Fruit fly (Drosophila melanogaster): ENCODE measurements around the gene santa-maria.

santa-maria gene

DNA sequence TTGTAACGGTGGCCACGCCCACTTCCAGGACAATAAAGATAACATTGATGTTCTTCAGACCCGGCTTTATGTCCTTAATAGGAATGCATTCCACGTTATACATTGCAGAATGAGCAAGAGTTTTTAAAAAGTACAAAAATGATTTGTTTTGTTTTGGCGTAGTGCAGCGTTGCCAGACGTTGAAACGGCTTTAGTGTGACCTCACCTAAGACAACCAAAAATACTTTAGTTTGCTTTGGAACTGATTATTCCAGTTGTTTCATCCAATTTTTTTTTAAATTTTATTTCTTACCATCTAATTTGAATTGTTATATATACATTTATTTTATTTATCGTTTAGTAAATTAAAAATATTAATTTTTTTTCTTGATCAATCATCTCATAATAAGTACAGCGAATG is 41.4 kb downstream of the santa-maria start, which contains the start of gene CG5181 (continued):
- peak; percentile 34 for TF ChIP-seq CG4617 (GFP tag; optimal IDR thresholded peaks at IDR 0.05; ENCODE audit: borderline replicate concordance)
- TF ChIP-seq row (GFP tag; IDR thresholded peaks at IDR 0.05), result peak; percentile 69
- no peak for TF ChIP-seq gcm2 (GFP tag; optimal IDR thresholded peaks at IDR 0.05)
- peak; percentile 86 for TF ChIP-seq stwl (tag; optimal IDR thresholded peaks at IDR 0.05)
- peak; percentile 25 for TF ChIP-seq MESR4 (GFP tag; optimal IDR thresholded peaks at IDR 0.05)
- no peak for TF ChIP-seq CG4707 (GFP tag; optimal IDR thresholded peaks at IDR 0.05)
- no peak for TF ChIP-seq sc (optimal IDR thresholded peaks at IDR 0.05)
- no peak for TF ChIP-seq sc (GFP tag; optimal IDR thresholded peaks at IDR 0.05)
- TF ChIP-seq nerfin-1 (tag; optimal IDR thresholded peaks at IDR 0.05), result no peak
- no peak for TF ChIP-seq CG10267 (tag; optimal IDR thresholded peaks at IDR 0.05)
- no peak for TF ChIP-seq Stat92E (GFP tag; optimal IDR thresholded peaks at IDR 0.05)
- peak; percentile 18 for TF ChIP-seq Dp (GFP tag; optimal IDR thresholded peaks at IDR 0.05)
- TF ChIP-seq chinmo (GFP tag; IDR thresholded peaks at IDR 0.05; ENCODE audit: partially characterized antibody), result no peak
- peak; percentile 80 for TF ChIP-seq MBD-R2 (GFP tag; IDR thresholded peaks at IDR 0.05)
- TF ChIP-seq Ets65A (GFP tag), result no peak

DNA sequence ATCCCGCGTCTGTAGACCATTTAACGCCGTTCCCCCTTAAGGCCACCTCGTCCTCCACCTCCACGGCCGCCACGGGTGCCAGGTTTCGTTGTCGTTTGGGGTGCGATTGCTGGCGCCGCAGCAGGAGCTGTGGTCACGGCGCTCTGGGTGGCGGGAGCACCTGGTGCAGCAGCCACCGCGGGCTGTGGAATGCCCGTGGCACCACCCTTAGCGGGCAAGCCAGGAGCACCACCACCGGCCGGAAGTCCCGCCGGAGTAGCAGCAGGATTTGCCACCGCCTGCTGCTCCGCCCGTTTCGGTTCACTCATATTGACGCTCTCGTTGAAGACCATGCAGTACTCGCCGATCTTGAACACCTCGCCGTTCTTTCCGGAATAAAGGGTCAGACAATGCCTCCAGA is 42.0 kb downstream of the santa-maria start:
- TF ChIP-seq Dref (GFP tag; IDR thresholded peaks at IDR 0.05), result peak; percentile 14; the same call in 1 of the 2 replicates
- 0 out of 3 replicates have a peak, but pooled peaks have one; percentile 11 for TF ChIP-seq zfh1 (GFP tag; IDR thresholded peaks at IDR 0.05)
- no peak for TF ChIP-seq sim (GFP tag; IDR thresholded peaks at IDR 0.05)
- peak; percentile 24; the same call in 1 of the 2 replicates for TF ChIP-seq CG11247 (GFP tag; IDR thresholded peaks at IDR 0.05)
- no peak for TF ChIP-seq jing (GFP tag; optimal IDR thresholded peaks at IDR 0.05)
- TF ChIP-seq chm (GFP tag; IDR thresholded peaks at IDR 0.05), result peak; percentile 58; the same call in 1 of the 2 replicates
- 0 out of 3 replicates have a peak, but pooled peaks have one; percentile 18 for TF ChIP-seq knrl (GFP tag; IDR thresholded peaks at IDR 0.05; ENCODE audit: partially characterized antibody)
- 0 out of 3 replicates have a peak, but pooled peaks have one; percentile 38 for TF ChIP-seq CG6791 (GFP tag; IDR thresholded peaks at IDR 0.05; ENCODE audit: partially characterized antibody)
- 0 out of 2 replicates have a peak, but pooled peaks have one; percentile 26 for TF ChIP-seq stc (GFP tag; IDR thresholded peaks at IDR 0.05)
- TF ChIP-seq Bgb (GFP tag; IDR thresholded peaks at IDR 0.05; ENCODE audit: partially characterized antibody), result 0 out of 2 replicates have a peak, but pooled peaks have one; percentile 9
- peak; percentile 12; the same call in 1 of the 2 replicates for TF ChIP-seq cas (GFP tag; IDR thresholded peaks at IDR 0.05)
- TF ChIP-seq Rx (GFP tag; IDR thresholded peaks at IDR 0.05), result no peak
- peak; percentile 16 for TF ChIP-seq CG1832 (GFP tag; optimal IDR thresholded peaks at IDR 0.05)
- TF ChIP-seq Dbx (GFP tag; IDR thresholded peaks at IDR 0.05), result peak; percentile 18; the same call in 1 of the 3 replicates
- TF ChIP-seq hkb (optimal IDR thresholded peaks at IDR 0.05), result no peak
- 0 out of 2 replicates have a peak, but pooled peaks have one; percentile 19 for TF ChIP-seq hkb (GFP tag; IDR thresholded peaks at IDR 0.05)
- TF ChIP-seq repo (GFP tag; optimal IDR thresholded peaks at IDR 0.05), result peak; percentile 22
- TF ChIP-seq prd (optimal IDR thresholded peaks at IDR 0.05), result no peak
- TF ChIP-seq prd (GFP tag; IDR thresholded peaks at IDR 0.05), result 0 out of 3 replicates have a peak, but pooled peaks have one; percentile 15
- TF ChIP-seq ara (GFP tag; IDR thresholded peaks at IDR 0.05), result 0 out of 2 replicates have a peak, but pooled peaks have one; percentile 29
- TF ChIP-seq Med (GFP tag), result peak; percentile 84
- peak; percentile 8 for TF ChIP-seq CG8944 (GFP tag; optimal IDR thresholded peaks at IDR 0.05)
- no peak for TF ChIP-seq CG12104 (GFP tag; optimal IDR thresholded peaks at IDR 0.05)

dm6 chr2L:7407638-7408037 is 43.4 kb downstream of the santa-maria start:
- TF ChIP-seq D19A (tag; optimal IDR thresholded peaks at IDR 0.05) (no peak), Six4 (GFP tag; optimal IDR thresholded peaks at IDR 0.05) (no peak), CG7556 (GFP tag; optimal IDR thresholded peaks at IDR 0.05) (no peak), CG12769 (tag; optimal IDR thresholded peaks at IDR 0.05) (peak; percentile 15), Drgx (GFP tag; IDR thresholded peaks at IDR 0.05) (no peak), unpg (GFP tag; optimal IDR thresholded peaks at IDR 0.05) (no peak), gt (GFP tag; IDR thresholded peaks at IDR 0.05) (no peak), sr (GFP tag; IDR thresholded peaks at IDR 0.05) (peak; percentile 79), Gsc (GFP tag; IDR thresholded peaks at IDR 0.05) (no peak), Pdp1 (GFP tag; optimal IDR thresholded peaks at IDR 0.05) (peak in 1 of 2 experiments; percentile 48), sim (GFP tag; IDR thresholded peaks at IDR 0.05) (no peak), CG14441 (GFP tag; IDR thresholded peaks at IDR 0.05) (no peak), CG14050 (GFP tag; IDR thresholded peaks at IDR 0.05) (no peak), sd (tag; optimal IDR thresholded peaks at IDR 0.05) (peak; percentile 85)
